Worm (Caenorhabditis elegans) whole organism, young adult: Measurements from ENCODE around the gene eelo-2.
A peak's percentile ranks its signal among the peaks of the same experiment; 100 is the strongest.

Source experiments
- B0019.2 ChIP-seq: fragments of 200-800 bp; sonication (Bioruptor generic); conservative IDR thresholded peaks from 2 replicates; pipeline ENCODE4 v1.3.6; 2022; ENCODE audit warnings: missing genetic modification reagents, missing genetic modification characterization, missing compliant biosample characterization
- B0261.1 ChIP-seq: sonication (generic microtip); optimal IDR thresholded peaks from 2 replicates; lab custom pipeline; 2016; ENCODE audit warnings: mild to moderate bottlenecking, missing genetic modification characterization, moderate library complexity, missing compliant biosample characterization
- D2030.7 ChIP-seq: fragments of 200-800 bp; sonication (Bioruptor generic); IDR thresholded peaks from 2 replicates; pipeline ENCODE4 v1.3.6; 2022; ENCODE audit warnings: missing genetic modification reagents, missing genetic modification characterization, missing compliant biosample characterization
- F22D6.2 ChIP-seq: sonication (generic microtip); optimal IDR thresholded peaks from 2 replicates; lab custom pipeline; 2016; ENCODE audit warnings: mild to moderate bottlenecking, missing genetic modification characterization, missing compliant biosample characterization
- F33H1.4 ChIP-seq: fragments of 200-800 bp; sonication (Bioruptor generic); IDR thresholded peaks from 2 replicates; pipeline ENCODE4 v1.3.6; 2022; ENCODE audit warnings: missing genetic modification reagents, missing genetic modification characterization, missing compliant biosample characterization
- F37B4.10 ChIP-seq: fragments of 200-800 bp; sonication (Bioruptor generic); IDR thresholded peaks from 2 replicates; pipeline ENCODE4 v1.3.6; 2022; ENCODE audit warnings: missing genetic modification characterization, missing compliant biosample characterization
- F39B2.1 ChIP-seq: fragments of 200-800 bp; sonication (Bioruptor generic); IDR thresholded peaks from 2 replicates; pipeline ENCODE4 v1.3.6; 2022; ENCODE audit warnings: missing genetic modification reagents, missing genetic modification characterization, missing compliant biosample characterization
- F52B5.7 ChIP-seq: sonication (generic microtip); optimal IDR thresholded peaks from 2 replicates; lab custom pipeline; 2016; ENCODE audit warnings: mild to moderate bottlenecking, missing genetic modification characterization, missing compliant biosample characterization
- F57A8.1 ChIP-seq: fragments of 200-800 bp; sonication (Bioruptor generic); optimal IDR thresholded peaks from 2 replicates; lab custom pipeline; 2018; ENCODE audit warnings: mild to moderate bottlenecking, missing genetic modification characterization, moderate library complexity, missing compliant biosample characterization
- K11D2.4 ChIP-seq: fragments of 200-800 bp; sonication (Bioruptor generic); IDR thresholded peaks from 2 replicates; pipeline ENCODE4 v1.3.6; 2022; ENCODE audit warnings: missing genetic modification reagents, missing genetic modification characterization, missing compliant biosample characterization
- Y53G8AR.9 ChIP-seq: fragments of 200-800 bp; sonication (Bioruptor generic); conservative IDR thresholded peaks from 2 replicates; pipeline ENCODE4 v1.3.6; 2022; ENCODE audit warnings: missing genetic modification reagents, missing genetic modification characterization, missing compliant biosample characterization
- Y67H2A.10 ChIP-seq: fragments of 200-800 bp; sonication (Bioruptor generic); conservative IDR thresholded peaks from 2 replicates; pipeline ENCODE4 v1.3.6; 2022; ENCODE audit warnings: missing genetic modification reagents, missing genetic modification characterization, missing compliant biosample characterization
- Y95B8A.8 ChIP-seq: fragments of 200-800 bp; sonication (Bioruptor generic); IDR thresholded peaks from 2 replicates; pipeline ENCODE4 v1.3.6; 2022; ENCODE audit warnings: missing genetic modification reagents, missing genetic modification characterization, missing compliant biosample characterization
- ZK185.1 ChIP-seq: sonication (generic microtip); optimal IDR thresholded peaks from 2 replicates; lab custom pipeline; 2016; ENCODE audit warnings: mild to moderate bottlenecking, missing genetic modification characterization, missing compliant biosample characterization; ENCODE audit not compliant: poor library complexity, severe bottlenecking
- attf-3 ChIP-seq: fragments of 200-800 bp; sonication (Bioruptor generic); conservative IDR thresholded peaks from 2 replicates; pipeline ENCODE4 v1.3.6; 2022; ENCODE audit warnings: missing genetic modification reagents, missing genetic modification characterization, missing compliant biosample characterization
- chd-7 ChIP-seq: sonication (generic microtip); optimal IDR thresholded peaks from 2 replicates; lab custom pipeline; 2016; ENCODE audit warnings: mild to moderate bottlenecking, missing genetic modification characterization, moderate library complexity, missing compliant biosample characterization
- die-1 ChIP-seq: sonication (generic microtip); optimal IDR thresholded peaks from 2 replicates; lab custom pipeline; 2016; ENCODE audit warnings: missing genotype, mild to moderate bottlenecking, missing genetic modification characterization, missing compliant biosample characterization
- dpl-1 ChIP-seq: fragments of 150-350 bp; optimal IDR thresholded peaks from 2 replicates; lab custom pipeline; 2014; ENCODE audit warnings: missing biosample characterization, missing genetic modification reagents, missing genetic modification characterization
- egl-18 ChIP-seq: fragments of 200-800 bp; sonication (Bioruptor generic); IDR thresholded peaks from 2 replicates; pipeline ENCODE4 v1.3.6; 2022; ENCODE audit warnings: missing genetic modification reagents, missing genetic modification characterization, missing compliant biosample characterization
- gei-17 ChIP-seq: fragments of 200-800 bp; sonication (Bioruptor generic); optimal IDR thresholded peaks from 2 replicates; lab custom pipeline; 2018; ENCODE audit warnings: mild to moderate bottlenecking, missing genetic modification characterization, missing compliant biosample characterization
- hlh-12 ChIP-seq: sonication (generic microtip); optimal IDR thresholded peaks from 2 replicates; lab custom pipeline; 2016; ENCODE audit warnings: missing genetic modification characterization, missing compliant biosample characterization
- hmg-1.2 ChIP-seq: fragments of 200-800 bp; sonication (Bioruptor generic); IDR thresholded peaks from 2 replicates; pipeline ENCODE4 v1.3.6; 2022; ENCODE audit warnings: missing genetic modification reagents, missing genetic modification characterization, missing compliant biosample characterization
- hmg-20 ChIP-seq: fragments of 200-800 bp; sonication (Bioruptor generic); IDR thresholded peaks from 2 replicates; pipeline ENCODE4 v1.3.6; 2022; ENCODE audit warnings: missing genetic modification reagents, missing genetic modification characterization, missing compliant biosample characterization
- hrde-1 ChIP-seq: sonication (generic microtip); optimal IDR thresholded peaks from 2 replicates; lab custom pipeline; 2016; ENCODE audit warnings: missing genetic modification characterization, mild to moderate bottlenecking, missing compliant biosample characterization, moderate library complexity, missing genotype, missing genetic modification reagents, borderline replicate concordance
- hsf-1 ChIP-seq: fragments of 200-800 bp; sonication (Bioruptor generic); IDR thresholded peaks from 2 replicates; pipeline ENCODE4 v1.3.6; 2022; ENCODE audit warnings: missing genetic modification reagents, missing genetic modification characterization, missing compliant biosample characterization
- lin-40 ChIP-seq: sonication (generic microtip); optimal IDR thresholded peaks from 2 replicates; lab custom pipeline; 2016; ENCODE audit warnings: missing genetic modification characterization, mild to moderate bottlenecking, missing compliant biosample characterization, missing genotype, missing genetic modification reagents
- lir-1 ChIP-seq: fragments of 200-800 bp; sonication (Bioruptor generic); conservative IDR thresholded peaks from 2 replicates; pipeline ENCODE4 v1.3.6; 2022; ENCODE audit warnings: missing genetic modification reagents, missing genetic modification characterization, missing compliant biosample characterization
- madf-10 ChIP-seq: sonication (generic microtip); optimal IDR thresholded peaks from 2 replicates; lab custom pipeline; 2016; ENCODE audit warnings: mild to moderate bottlenecking, missing genetic modification characterization, missing compliant biosample characterization
- madf-6 ChIP-seq: fragments of 200-800 bp; sonication (Bioruptor generic); IDR thresholded peaks from 2 replicates; pipeline ENCODE4 v1.3.6; 2022; ENCODE audit warnings: missing genetic modification reagents, missing genetic modification characterization, missing compliant biosample characterization
- madf-8 ChIP-seq: fragments of 200-800 bp; sonication (Bioruptor generic); conservative IDR thresholded peaks from 2 replicates; pipeline ENCODE4 v1.3.6; 2022; ENCODE audit warnings: missing genetic modification reagents, missing genetic modification characterization, missing compliant biosample characterization
- mes-4 ChIP-seq: sonication (generic microtip); optimal IDR thresholded peaks from 2 replicates; lab custom pipeline; 2016; ENCODE audit warnings: missing genotype, missing genetic modification characterization, missing compliant biosample characterization
- mxl-1 ChIP-seq: sonication (generic microtip); optimal IDR thresholded peaks from 2 replicates; lab custom pipeline; 2016; ENCODE audit warnings: missing genetic modification characterization, missing compliant biosample characterization
- nhr-179 ChIP-seq: sonication (generic microtip); optimal IDR thresholded peaks from 2 replicates; lab custom pipeline; 2016; ENCODE audit warnings: mild to moderate bottlenecking, missing genetic modification characterization, missing compliant biosample characterization
- nhr-27 ChIP-seq: fragments of 200-800 bp; sonication (Bioruptor generic); optimal IDR thresholded peaks from 2 replicates; lab custom pipeline; 2018; ENCODE audit warnings: mild to moderate bottlenecking, missing genetic modification characterization, moderate library complexity, missing compliant biosample characterization
- nhr-90 ChIP-seq: sonication (generic microtip); optimal IDR thresholded peaks from 2 replicates; lab custom pipeline; 2016; ENCODE audit warnings: missing genotype, mild to moderate bottlenecking, missing genetic modification characterization, missing compliant biosample characterization
- pbrm-1 ChIP-seq: fragments of 200-800 bp; sonication (Bioruptor generic); IDR thresholded peaks from 2 replicates; pipeline ENCODE4 v1.3.6; 2022; ENCODE audit warnings: missing genetic modification reagents, missing genetic modification characterization, missing compliant biosample characterization
- rcor-1 ChIP-seq: fragments of 200-800 bp; sonication (Bioruptor generic); IDR thresholded peaks from 2 replicates; pipeline ENCODE4 v1.3.6; 2022; ENCODE audit warnings: missing genetic modification reagents, missing genetic modification characterization, missing compliant biosample characterization
- snpc-3.4 ChIP-seq: sonication (generic microtip); optimal IDR thresholded peaks from 2 replicates; lab custom pipeline; 2017; ENCODE audit warnings: missing genetic modification characterization, mild to moderate bottlenecking, missing compliant biosample characterization, antibody characterized with exemption, moderate library complexity, missing genotype, missing genetic modification reagents
- snpc-4 ChIP-seq, 5 experiments: fragments of 150-350 bp in 1 of 5; sonication (generic microtip) in 4 of 5; optimal IDR thresholded peaks; 2 replicates each; lab custom pipeline; 2014 to 2018; ENCODE audit warnings: missing genetic modification characterization in 5 of 5, missing biosample characterization in 3 of 5, antibody characterized with exemption in 2 of 5, mild to moderate bottlenecking in 2 of 5, missing compliant biosample characterization in 2 of 5, missing genotype in 2 of 5, moderate library complexity in 2 of 5, missing genetic modification reagents in 1 of 5
- zfh-2 ChIP-seq: fragments of 200-800 bp; sonication (Bioruptor generic); conservative IDR thresholded peaks from 2 replicates; pipeline ENCODE4 v1.3.6; 2022; ENCODE audit warnings: missing genetic modification reagents, missing genetic modification characterization, missing compliant biosample characterization
- zim-3 ChIP-seq: sonication (generic microtip); optimal IDR thresholded peaks from 2 replicates; lab custom pipeline; 2017; ENCODE audit warnings: mild to moderate bottlenecking, missing genetic modification characterization, moderate library complexity, missing compliant biosample characterization
- ztf-18 ChIP-seq: sonication (generic microtip); optimal IDR thresholded peaks from 2 replicates; lab custom pipeline; 2016; ENCODE audit warnings: missing genotype, mild to moderate bottlenecking, missing genetic modification characterization, missing compliant biosample characterization
- ztf-26 ChIP-seq: sonication (generic microtip); optimal IDR thresholded peaks from 2 replicates; lab custom pipeline; 2017; ENCODE audit warnings: missing genetic modification characterization, missing compliant biosample characterization
- ztf-28 ChIP-seq: fragments of 200-800 bp; sonication (Bioruptor generic); IDR thresholded peaks from 2 replicates; pipeline ENCODE4 v1.3.6; 2022; ENCODE audit warnings: missing genetic modification reagents, missing genetic modification characterization, missing compliant biosample characterization
- ztf-3 ChIP-seq: fragments of 200-800 bp; sonication (Bioruptor generic); optimal IDR thresholded peaks from 2 replicates; lab custom pipeline; 2018; ENCODE audit warnings: mild to moderate bottlenecking, missing genetic modification characterization, missing compliant biosample characterization

eelo-2 gene

DNA sequence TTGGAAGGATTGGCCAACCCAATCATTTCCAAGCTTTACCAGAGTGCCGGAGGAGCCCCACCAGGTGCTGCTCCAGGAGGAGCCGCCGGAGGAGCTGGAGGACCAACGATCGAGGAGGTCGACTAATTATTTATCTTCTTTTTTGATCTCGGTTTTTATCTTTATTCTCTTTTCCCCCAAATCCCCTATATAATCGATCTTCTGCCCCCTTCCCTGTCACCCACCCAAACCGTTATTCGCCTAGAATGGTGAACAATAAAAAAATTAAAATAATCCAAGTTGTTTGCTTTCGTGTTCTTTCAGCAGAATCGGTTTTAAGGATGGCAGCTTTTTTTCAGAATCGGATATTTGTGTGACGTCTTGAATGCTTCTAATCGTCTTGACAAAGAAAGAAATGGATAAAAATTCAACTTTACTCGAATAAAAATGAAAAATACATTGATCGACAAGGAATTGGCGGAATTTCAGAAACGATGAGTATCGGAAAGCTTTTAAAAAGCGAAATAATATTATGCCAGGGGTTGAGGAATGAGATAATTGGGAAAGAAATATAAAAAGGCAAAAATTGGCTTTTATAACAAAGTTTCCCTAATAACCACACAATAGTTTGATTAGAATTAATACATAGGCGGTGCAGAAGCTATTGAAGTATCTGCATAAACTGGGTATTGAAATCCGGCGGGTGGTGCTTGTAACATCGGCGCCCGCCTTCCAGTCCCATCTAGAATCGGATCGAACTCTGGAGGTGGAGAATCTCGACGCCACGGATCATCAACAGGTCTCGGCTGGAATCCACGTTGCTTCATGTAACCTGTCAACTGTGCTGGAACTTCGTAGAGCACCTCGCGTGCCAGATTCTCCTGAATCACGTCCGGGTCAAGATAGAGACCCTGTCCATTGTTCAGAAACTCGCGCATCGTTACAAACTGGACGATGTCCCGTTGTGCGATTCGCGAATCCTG lies 31.4 kb downstream of the eelo-2 start (continued):
- peak; percentile 59 for TF ChIP-seq ztf-26 (tag; lab: Kevin White, UChicago)
- TF ChIP-seq lir-1 (GFP tag; lab: Robert Waterston, UW) = no peak; the same call in 1 of the 2 replicates
- peak; percentile 64 for TF ChIP-seq chd-7 (tag; lab: Kevin White, UChicago)
- TF ChIP-seq hlh-12 (tag; lab: Kevin White, UChicago) = peak; percentile 9
- peak; percentile 84 for TF ChIP-seq rcor-1
- 0 out of 2 replicates have a peak, but pooled peaks have one; percentile 78 for TF ChIP-seq Y95B8A.8 (GFP tag; lab: Robert Waterston, UW)
- no peak for TF ChIP-seq Y67H2A.10 (GFP tag; lab: Robert Waterston, UW)
- TF ChIP-seq D2030.7 = peak; percentile 82; the same call in 1 of the 2 replicates
- no peak for TF ChIP-seq mxl-1 (tag; lab: Kevin White, UChicago)
- TF ChIP-seq dpl-1 (GFP tag; lab: Kevin White, UChicago) = no peak
- TF ChIP-seq F52B5.7 (tag; lab: Kevin White, UChicago) = peak; percentile 79
- peak; percentile 82 for TF ChIP-seq lin-40 (tag; lab: Kevin White, UChicago)
- peak; percentile 65; the same call in 1 of the 2 replicates for TF ChIP-seq K11D2.4 (GFP tag; lab: Robert Waterston, UW)
- peak; percentile 76 for TF ChIP-seq madf-6 (GFP tag; lab: Robert Waterston, UW)
- peak; percentile 81 for TF ChIP-seq gei-17 (GFP tag; lab: Kevin White, UChicago)
- TF ChIP-seq F39B2.1 = peak; percentile 87
- peak; percentile 79 for TF ChIP-seq pbrm-1 (GFP tag; lab: Robert Waterston, UW)
- TF ChIP-seq Y53G8AR.9 (GFP tag; lab: Robert Waterston, UW) = peak; percentile 97
- TF ChIP-seq hmg-20 (GFP tag; lab: Robert Waterston, UW) = peak; percentile 52; the same call in 1 of the 2 replicates
- peak; percentile 96 for TF ChIP-seq zfh-2 (GFP tag; lab: Robert Waterston, UW)
- peak; percentile 27; the same call in 1 of the 2 replicates for TF ChIP-seq B0019.2 (GFP tag; lab: Robert Waterston, UW)
- TF ChIP-seq hrde-1 (tag; lab: Kevin White, UChicago) = peak; percentile 60
- TF ChIP-seq nhr-90 (tag; lab: Kevin White, UChicago) = peak; percentile 35
- peak; percentile 91 for TF ChIP-seq hsf-1 (GFP tag; lab: Robert Waterston, UW)
- peak; percentile 69 for TF ChIP-seq snpc-4 (GFP tag; optimal IDR thresholded peaks at IDR 0.05; lab: Kevin White, UChicago)
- TF ChIP-seq snpc-4 (tag; optimal IDR thresholded peaks at IDR 0.05; lab: Kevin White, UChicago) = peak; percentile 69 to 93 (median 79)
- TF ChIP-seq F57A8.1 (GFP tag; lab: Kevin White, UChicago) = no peak
- peak; percentile 91 for TF ChIP-seq snpc-3.4 (tag; lab: Kevin White, UChicago)
- no peak for TF ChIP-seq F37B4.10 (GFP tag; lab: Robert Waterston, UW)
- TF ChIP-seq madf-8 (GFP tag; lab: Robert Waterston, UW) = peak; percentile 23
- peak; percentile 71 for TF ChIP-seq ztf-3 (GFP tag; lab: Kevin White, UChicago)
- no peak for TF ChIP-seq ztf-28 (GFP tag; lab: Robert Waterston, UW)
- peak; percentile 58 for TF ChIP-seq die-1 (tag; lab: Kevin White, UChicago)
- TF ChIP-seq nhr-27 (tag; lab: Kevin White, UChicago) = peak; percentile 73
- no peak for TF ChIP-seq nhr-179 (tag; lab: Kevin White, UChicago)
- peak; percentile 27 for TF ChIP-seq B0261.1 (tag; lab: Kevin White, UChicago)
- no peak for TF ChIP-seq attf-3 (GFP tag; lab: Robert Waterston, UW)
- TF ChIP-seq ztf-18 (tag; lab: Kevin White, UChicago) = peak; percentile 75
- no peak for TF ChIP-seq F22D6.2
- no peak for TF ChIP-seq egl-18 (GFP tag; lab: Robert Waterston, UW)
- peak; percentile 6; the same call in 1 of the 2 replicates for TF ChIP-seq F33H1.4
- TF ChIP-seq hmg-1.2 (GFP tag; lab: Robert Waterston, UW) = peak; percentile 59
- peak; percentile 13 for TF ChIP-seq mes-4 (tag; lab: Kevin White, UChicago)
- TF ChIP-seq zim-3 (tag; lab: Kevin White, UChicago) = peak; percentile 88
- peak; percentile 67 for TF ChIP-seq ZK185.1 (tag; lab: Kevin White, UChicago)
- TF ChIP-seq madf-10 = peak; percentile 61
